Worm (Caenorhabditis elegans) whole organism, L4/young adult: Measurements from ENCODE around the gene str-171.

ENCODE experiments used
- W03F9.2 ChIP-seq: fragments of 150-350 bp; optimal IDR thresholded peaks from 2 replicates; lab custom pipeline; 2014; ENCODE audit warnings: missing biosample characterization, missing genetic modification characterization
- dao-5 ChIP-seq: sonication (generic microtip); optimal IDR thresholded peaks from 2 replicates; lab custom pipeline; 2016; ENCODE audit warnings: missing genotype, missing genetic modification characterization, moderate library complexity, missing compliant biosample characterization
- him-1 ChIP-seq: sonication (generic microtip); optimal IDR thresholded peaks from 2 replicates; lab custom pipeline; 2016; ENCODE audit warnings: missing genotype, missing genetic modification reagents, missing genetic modification characterization, missing compliant biosample characterization

- TF ChIP-seq him-1 (tag; lab: Kevin White, UChicago) (no peak), dao-5 (tag; lab: Kevin White, UChicago) (no peak), W03F9.2 (tag; lab: Kevin White, UChicago) (no peak)
Observed at ce11 chrV:15087207-15087706, 45.1 kb downstream of the str-171 start, which contains the start of the genes C01G10.15 and C01G10.6.
